Fruit fly (Drosophila melanogaster) S2 (cell line): ENCODE measurements around the gene Arfrp1.
"Not testable (repeated sequence)": the region's sequence is repeated elsewhere in the genome, so short reads cannot be mapped to it uniquely, and the experiment has no call there.

Experiments used
- CG8478 ChIP-seq: fragments of >200 bp; optimal IDR thresholded peaks from 2 replicates; lab custom pipeline; 2018
- CTCF ChIP-seq, 2 experiments: fragments of >200 bp; optimal IDR thresholded peaks; 2 replicates each; lab custom pipeline; 2018

The Arfrp1 gene

dm6 chrX:9082600-9082999 is 24.3 kb upstream of the Arfrp1 start, which contains the start of gene APC4:
APC4 (plus strand) TSS chrX:9082931.
- no peak for TF ChIP-seq CTCF (optimal IDR thresholded peaks at IDR 0.05; lab: Kevin White, UChicago)
- TF ChIP-seq CG8478 (lab: Kevin White, UChicago) = no peak

dm6 chrX:9085726-9086125 is 21.1 kb upstream of the Arfrp1 start, which contains the start of gene CG32708:
CG32708 (plus strand) TSS chrX:9085932.
- TF ChIP-seq CG8478 (lab: Kevin White, UChicago) (no peak), CTCF (optimal IDR thresholded peaks at IDR 0.05; lab: Kevin White, UChicago) (no peak)

dm6 chrX:9086702-9087179 is 20.1 kb upstream of the Arfrp1 start, which contains the start of gene CG32706:
CG32706 (plus strand) TSS chrX:9087129.
- not testable (repeated sequence) for TF ChIP-seq CG8478 (lab: Kevin White, UChicago); CTCF (optimal IDR thresholded peaks at IDR 0.05; lab: Kevin White, UChicago)

- not testable (repeated sequence) for TF ChIP-seq CTCF (optimal IDR thresholded peaks at IDR 0.05; lab: Kevin White, UChicago); CG8478 (lab: Kevin White, UChicago)
Measured at dm6 chrX:9087920-9088417, 18.9 kb upstream of the Arfrp1 start, which contains the start of gene CG6999. CG6999 (plus strand) TSS chrX:9088367.

dm6 chrX:9089254-9090056 is 17.4 kb upstream of the Arfrp1 start, which contains the start of gene CCT2:
CCT2 (plus strand) TSS chrX:9089513.
- TF ChIP-seq CTCF (optimal IDR thresholded peaks at IDR 0.05; lab: Kevin White, UChicago) (peak in 1 of 2 experiments; percentile 25), CG8478 (lab: Kevin White, UChicago) (no peak)

- TF ChIP-seq CG8478 (lab: Kevin White, UChicago) (no peak), CTCF (optimal IDR thresholded peaks at IDR 0.05; lab: Kevin White, UChicago) (no peak)
Measured at dm6 chrX:9090057-9090358, 16.9 kb upstream of the Arfrp1 start.

dm6 chrX:9093062-9093461 is 13.8 kb upstream of the Arfrp1 start:
- TF ChIP-seq CTCF (optimal IDR thresholded peaks at IDR 0.05; lab: Kevin White, UChicago) (no peak), CG8478 (lab: Kevin White, UChicago) (no peak)

- TF ChIP-seq CTCF (optimal IDR thresholded peaks at IDR 0.05; lab: Kevin White, UChicago) (no peak), CG8478 (lab: Kevin White, UChicago) (no peak)
Measured at dm6 chrX:9093912-9094311, 13.0 kb upstream of the Arfrp1 start.

- TF ChIP-seq CTCF (optimal IDR thresholded peaks at IDR 0.05; lab: Kevin White, UChicago) (no peak), CG8478 (lab: Kevin White, UChicago) (no peak)
Measured at dm6 chrX:9102125-9102524, 4.7 kb upstream of the Arfrp1 start.

- TF ChIP-seq CTCF (optimal IDR thresholded peaks at IDR 0.05; lab: Kevin White, UChicago) (no peak), CG8478 (lab: Kevin White, UChicago) (no peak)
Measured at dm6 chrX:9103308-9104185, 3.3 kb upstream of the Arfrp1 start, which contains the start of gene CG7766. CG7766 (minus strand) TSS chrX:9103739.

- TF ChIP-seq CTCF (optimal IDR thresholded peaks at IDR 0.05; lab: Kevin White, UChicago) = no peak
Measured at dm6 chrX:9106212-9106774, 576 bp upstream of the Arfrp1 start, which contains the start of gene Bx42. Bx42 (minus strand) TSS chrX:9106604.

dm6 chrX:9108387-9108786 is 1.5 kb downstream of the Arfrp1 start, which contains the start of gene AP-1gamma:
AP-1gamma (plus strand) TSS chrX:9108691.
- TF ChIP-seq CTCF (optimal IDR thresholded peaks at IDR 0.05; lab: Kevin White, UChicago) (no peak), CG8478 (lab: Kevin White, UChicago) (no peak)

dm6 chrX:9109072-9109844 is 2.4 kb downstream of the Arfrp1 start:
- TF ChIP-seq CG8478 (lab: Kevin White, UChicago) = no peak
- no peak for TF ChIP-seq CTCF (optimal IDR thresholded peaks at IDR 0.05; lab: Kevin White, UChicago)
